Fruit fly (Drosophila melanogaster) whole organism, embryonic: ENCODE data around the gene Cpr78Cb.

ENCODE experiments used
- Bgb ChIP-seq: fragments of 200-800 bp; sonication (Bioruptor generic); IDR thresholded peaks from 2 replicates; pipeline ENCODE4 v1.3.6; 2022; ENCODE audit warnings: missing biosample characterization, missing genetic modification characterization; ENCODE audit not compliant: partially characterized antibody
- CG10267 ChIP-seq: fragments of 200-800 bp; sonication (Bioruptor generic); optimal IDR thresholded peaks from 2 replicates; lab custom pipeline; 2018; ENCODE audit warnings: missing biosample characterization, mild to moderate bottlenecking, missing genetic modification characterization, moderate library complexity
- CG11456 ChIP-seq: fragments of 200-800 bp; sonication (Bioruptor generic); IDR thresholded peaks from 3 replicates; pipeline ENCODE4 v1.3.6; 2022; ENCODE audit warnings: missing biosample characterization, missing genetic modification characterization
- CG11696 ChIP-seq: fragments of 200-800 bp; sonication (Bioruptor generic); IDR thresholded peaks from 2 replicates; pipeline ENCODE4 v1.3.6; 2022; ENCODE audit warnings: missing biosample characterization, missing genetic modification characterization
- CG11723 ChIP-seq: fragments of 200-800 bp; sonication (Bioruptor generic); optimal IDR thresholded peaks from 2 replicates; lab custom pipeline; 2017; ENCODE audit warnings: missing biosample characterization, mild to moderate bottlenecking, missing genetic modification characterization
- CG12942 ChIP-seq: fragments of 200-800 bp; sonication (Bioruptor generic); optimal IDR thresholded peaks from 3 replicates; lab custom pipeline; 2016; ENCODE audit warnings: missing biosample characterization, missing genetic modification characterization
- CG15514 ChIP-seq: fragments of 200-800 bp; sonication (Bioruptor generic); optimal IDR thresholded peaks from 3 replicates; lab custom pipeline; 2017; ENCODE audit warnings: missing biosample characterization, missing genetic modification characterization, mild to moderate bottlenecking, moderate library complexity, missing genetic modification reagents
- CG17186 ChIP-seq: fragments of 200-800 bp; sonication (Bioruptor generic); optimal IDR thresholded peaks from 3 replicates; lab custom pipeline; 2017; ENCODE audit warnings: missing biosample characterization, missing genetic modification reagents, missing genetic modification characterization
- CG34224 ChIP-seq: fragments of 200-800 bp; sonication (Bioruptor generic); IDR thresholded peaks from 3 replicates; pipeline ENCODE4 v1.3.6; 2022; ENCODE audit warnings: missing biosample characterization, missing genetic modification characterization; ENCODE audit not compliant: partially characterized antibody
- CG34422 ChIP-seq: fragments of 200-800 bp; sonication (Bioruptor generic); IDR thresholded peaks from 3 replicates; pipeline ENCODE4 v1.3.6; 2022; ENCODE audit warnings: missing biosample characterization, missing genetic modification characterization
- CG3847 ChIP-seq: fragments of 200-800 bp; sonication (Bioruptor generic); IDR thresholded peaks from 2 replicates; pipeline ENCODE4 v1.3.6; 2022; ENCODE audit warnings: missing biosample characterization, missing genetic modification characterization
- CG7987 ChIP-seq: fragments of 200-800 bp; sonication (Bioruptor generic); optimal IDR thresholded peaks from 2 replicates; lab custom pipeline; 2018; ENCODE audit warnings: missing biosample characterization, mild to moderate bottlenecking, missing genetic modification characterization, moderate library complexity
- CG8359 ChIP-seq: fragments of 200-800 bp; sonication (Bioruptor generic); optimal IDR thresholded peaks from 2 replicates; lab custom pipeline; 2017; ENCODE audit warnings: missing biosample characterization, mild to moderate bottlenecking, missing genetic modification characterization, borderline replicate concordance
- CHES-1-like ChIP-seq: fragments of 200-800 bp; sonication (Bioruptor generic); optimal IDR thresholded peaks from 2 replicates; lab custom pipeline; 2016; ENCODE audit warnings: missing biosample characterization, missing genetic modification characterization
- CTCF ChIP-seq: fragments of 200-800 bp; sonication (Bioruptor generic); optimal IDR thresholded peaks from 2 replicates; lab custom pipeline; 2017; ENCODE audit warnings: missing biosample characterization, mild to moderate bottlenecking, missing genetic modification characterization, moderate library complexity
- D19B ChIP-seq: fragments of 200-800 bp; sonication (Bioruptor generic); optimal IDR thresholded peaks from 2 replicates; lab custom pipeline; 2017; ENCODE audit warnings: missing biosample characterization, mild to moderate bottlenecking, missing genetic modification characterization
- Ets97D ChIP-seq: fragments of 200-800 bp; sonication (Bioruptor generic); optimal IDR thresholded peaks from 3 replicates; lab custom pipeline; 2016; ENCODE audit warnings: missing biosample characterization, missing genetic modification characterization
- Fer1 ChIP-seq: fragments of 200-800 bp; sonication (Bioruptor generic); optimal IDR thresholded peaks from 2 replicates; lab custom pipeline; 2017; ENCODE audit warnings: missing biosample characterization, mild to moderate bottlenecking, missing genetic modification characterization
- Fer2 ChIP-seq: fragments of 200-800 bp; sonication (Bioruptor generic); optimal IDR thresholded peaks from 2 replicates; lab custom pipeline; 2018; ENCODE audit warnings: missing biosample characterization, mild to moderate bottlenecking, missing genetic modification characterization, moderate library complexity
- H15 ChIP-seq: fragments of 200-800 bp; sonication (Bioruptor generic); IDR thresholded peaks from 3 replicates; pipeline ENCODE4 v1.3.6; 2022; ENCODE audit warnings: missing biosample characterization, missing genetic modification characterization
- Hey ChIP-seq: fragments of 200-800 bp; sonication (Bioruptor generic); optimal IDR thresholded peaks from 3 replicates; lab custom pipeline; 2018; ENCODE audit warnings: missing biosample characterization, mild to moderate bottlenecking, missing genetic modification characterization
- HmgZ ChIP-seq: fragments of 200-800 bp; sonication (Bioruptor generic); optimal IDR thresholded peaks from 2 replicates; lab custom pipeline; 2018; ENCODE audit warnings: missing biosample characterization, mild to moderate bottlenecking, missing genetic modification characterization
- Hmx ChIP-seq: fragments of 200-800 bp; sonication (Bioruptor generic); optimal IDR thresholded peaks from 2 replicates; lab custom pipeline; 2016; ENCODE audit warnings: missing biosample characterization, missing genetic modification characterization
- Kr ChIP-seq: fragments of 200-800 bp; sonication (Bioruptor generic); optimal IDR thresholded peaks from 2 replicates; lab custom pipeline; 2017; ENCODE audit warnings: missing biosample characterization, mild to moderate bottlenecking, missing genetic modification characterization
- MESR4 ChIP-seq: fragments of 200-800 bp; sonication (Bioruptor generic); optimal IDR thresholded peaks from 2 replicates; lab custom pipeline; 2018; ENCODE audit warnings: missing biosample characterization, mild to moderate bottlenecking, missing genetic modification characterization, moderate library complexity
- Rfx ChIP-seq: fragments of 200-800 bp; sonication (Bioruptor generic); IDR thresholded peaks from 2 replicates; pipeline ENCODE4 v1.3.6; 2022; ENCODE audit warnings: missing biosample characterization, missing genetic modification characterization
- Scr ChIP-seq: fragments of 200-800 bp; sonication (Bioruptor generic); IDR thresholded peaks from 2 replicates; pipeline ENCODE4 v1.3.6; 2022; ENCODE audit warnings: missing biosample characterization, missing genetic modification characterization; ENCODE audit not compliant: partially characterized antibody
- Sry-δ ChIP-seq: fragments of 200-800 bp; sonication (Bioruptor generic); optimal IDR thresholded peaks from 2 replicates; lab custom pipeline; 2016; ENCODE audit warnings: missing biosample characterization, missing genetic modification characterization
- Ssrp ChIP-seq: fragments of 200-800 bp; sonication (Bioruptor generic); optimal IDR thresholded peaks from 2 replicates; lab custom pipeline; 2018; ENCODE audit warnings: missing biosample characterization, mild to moderate bottlenecking, missing genetic modification characterization, moderate library complexity
- Stat92E ChIP-seq, 3 experiments: fragments of >200 bp in 2 of 3; fragments of 200-800 bp in 1 of 3; sonication (Bioruptor generic) in 1 of 3; optimal IDR thresholded peaks; 2 replicates each; lab custom pipeline; 2017 to 2019; ENCODE audit warnings: missing biosample characterization in 3 of 3, missing genetic modification characterization in 3 of 3, mild to moderate bottlenecking in 1 of 3, moderate library complexity in 1 of 3
- Usf ChIP-seq: fragments of 200-800 bp; sonication (Bioruptor generic); optimal IDR thresholded peaks from 2 replicates; lab custom pipeline; 2017; ENCODE audit warnings: missing genotype, missing biosample characterization, missing genetic modification characterization
- ato ChIP-seq: fragments of 200-800 bp; sonication (Bioruptor generic); IDR thresholded peaks from 2 replicates; pipeline ENCODE4 v1.3.6; 2022; ENCODE audit warnings: missing biosample characterization, missing genetic modification characterization; ENCODE audit not compliant: partially characterized antibody
- bbx ChIP-seq: fragments of 200-800 bp; sonication (Bioruptor generic); IDR thresholded peaks from 2 replicates; pipeline ENCODE4 v1.3.6; 2022; ENCODE audit warnings: missing biosample characterization, missing genetic modification characterization; ENCODE audit not compliant: partially characterized antibody
- da ChIP-seq: fragments of 200-800 bp; sonication (Bioruptor generic); optimal IDR thresholded peaks from 2 replicates; lab custom pipeline; 2016; ENCODE audit warnings: missing biosample characterization, missing genetic modification characterization
- dmrt99B ChIP-seq: fragments of 200-800 bp; sonication (Bioruptor generic); optimal IDR thresholded peaks from 2 replicates; lab custom pipeline; 2018; ENCODE audit warnings: missing biosample characterization, mild to moderate bottlenecking, missing genetic modification characterization, moderate library complexity
- fd96Cb ChIP-seq: fragments of 200-800 bp; sonication (Bioruptor generic); optimal IDR thresholded peaks from 2 replicates; lab custom pipeline; 2018; ENCODE audit warnings: missing biosample characterization, mild to moderate bottlenecking, missing genetic modification characterization, moderate library complexity
- gem ChIP-seq: fragments of 200-800 bp; sonication (Bioruptor generic); optimal IDR thresholded peaks from 2 replicates; lab custom pipeline; 2019; ENCODE audit warnings: missing biosample characterization, mild to moderate bottlenecking, missing genetic modification characterization, moderate library complexity
- gfzf ChIP-seq: fragments of 200-800 bp; sonication (Bioruptor generic); optimal IDR thresholded peaks from 2 replicates; lab custom pipeline; 2016; ENCODE audit warnings: missing biosample characterization, mild to moderate bottlenecking, missing genetic modification characterization, moderate library complexity
- her ChIP-seq: fragments of 200-800 bp; sonication (Bioruptor generic); optimal IDR thresholded peaks from 2 replicates; lab custom pipeline; 2016; ENCODE audit warnings: missing biosample characterization, missing genetic modification characterization
- hkb ChIP-seq, 2 experiments: fragments of 200-800 bp in 1 of 2; fragments of >200 bp in 1 of 2; sonication (Bioruptor generic) in 1 of 2; IDR thresholded peaks in 1 of 2; optimal IDR thresholded peaks in 1 of 2; 2 replicates each; pipeline versions ENCODE4 v1.3.6 to Lab custom; 2017 to 2022; ENCODE audit warnings: missing biosample characterization in 1 of 2, missing genetic modification characterization in 1 of 2
- jumu ChIP-seq: fragments of 200-800 bp; sonication (Bioruptor generic); optimal IDR thresholded peaks from 3 replicates; lab custom pipeline; 2016; ENCODE audit warnings: missing biosample characterization, missing genetic modification characterization
- nerfin-1 ChIP-seq: fragments of 200-800 bp; sonication (Bioruptor generic); optimal IDR thresholded peaks from 3 replicates; lab custom pipeline; 2019; ENCODE audit warnings: missing biosample characterization, mild to moderate bottlenecking, missing genetic modification characterization, moderate library complexity
- p53 ChIP-seq: fragments of 200-800 bp; sonication (Bioruptor generic); optimal IDR thresholded peaks from 2 replicates; lab custom pipeline; 2016; ENCODE audit warnings: missing biosample characterization, missing genetic modification characterization
- sens ChIP-seq: fragments of 200-800 bp; sonication (Bioruptor generic); peaks from one replicate; lab custom pipeline; 2016; ENCODE audit warnings: missing biosample characterization, missing genetic modification characterization
- sisA ChIP-seq: fragments of 200-800 bp; sonication (Bioruptor generic); IDR thresholded peaks from 2 replicates; pipeline ENCODE4 v1.3.6; 2022; ENCODE audit warnings: missing biosample characterization, missing genetic modification characterization
- sob ChIP-seq: fragments of 200-800 bp; sonication (Bioruptor generic); IDR thresholded peaks from 2 replicates; pipeline ENCODE4 v1.3.6; 2022; ENCODE audit warnings: missing biosample characterization, missing genetic modification characterization
- stwl ChIP-seq: fragments of 200-800 bp; sonication (Bioruptor generic); optimal IDR thresholded peaks from 3 replicates; lab custom pipeline; 2018; ENCODE audit warnings: missing biosample characterization, mild to moderate bottlenecking, missing genetic modification characterization, moderate library complexity
- wdn ChIP-seq: fragments of 200-800 bp; sonication (Bioruptor generic); IDR thresholded peaks from 2 replicates; pipeline ENCODE4 v1.3.6; 2022; ENCODE audit warnings: missing biosample characterization, missing genetic modification characterization

Gene Cpr78Cb

dm6 chr3L:21343254-21344083 lies 49.2 kb downstream of the Cpr78Cb start, which contains the start of the genes Tbc1d8-9 and CG32436 (continued):
- TF ChIP-seq CG8359 (GFP tag; lab: Kevin White, UChicago) (no peak), CHES-1-like (peak; percentile 47), Usf (no peak), dmrt99B (no peak), CG11723 (GFP tag; lab: Kevin White, UChicago) (no peak), Kr (GFP tag; lab: Kevin White, UChicago) (no peak), CG3847 (GFP tag; lab: Robert Waterston, UW) (peak; percentile 23; the same call in 1 of the 2 replicates), Hmx (GFP tag; lab: Kevin White, UChicago) (no peak), Rfx (no peak), wdn (GFP tag; lab: Robert Waterston, UW) (no peak), Hey (no peak), CG34422 (GFP tag; lab: Robert Waterston, UW) (peak; percentile 36; the same call in 1 of the 3 replicates), D19B (GFP tag; lab: Kevin White, UChicago) (no peak), gfzf (peak; percentile 93), CG34224 (GFP tag; lab: Robert Waterston, UW) (0 out of 3 replicates have a peak, but pooled peaks have one; percentile 13), Fer1 (GFP tag; lab: Kevin White, UChicago) (peak; percentile 12), CG10267 (tag; lab: Kevin White, UChicago) (peak; percentile 24), CG7987 (GFP tag; lab: Kevin White, UChicago) (no peak), her (no peak), nerfin-1 (tag; lab: Kevin White, UChicago) (peak; percentile 84), MESR4 (GFP tag; lab: Kevin White, UChicago) (peak; percentile 90), CG17186 (GFP tag; lab: Kevin White, UChicago) (peak; percentile 95), Scr (no peak), Bgb (GFP tag; lab: Robert Waterston, UW) (peak; percentile 47; the same call in 1 of the 2 replicates), CTCF (peak; percentile 15), hkb (optimal IDR thresholded peaks at IDR 0.05; lab: Kevin White, UChicago) (no peak), hkb (GFP tag; IDR thresholded peaks at IDR 0.05; lab: Robert Waterston, UW) (no peak), Fer2 (tag; lab: Kevin White, UChicago) (no peak), Stat92E (GFP tag; optimal IDR thresholded peaks at IDR 0.05; lab: Kevin White, UChicago) (peak in 1 of 3 experiments; percentile 10), jumu (GFP tag; lab: Kevin White, UChicago) (no peak), sisA (no peak), CG11696 (no peak), H15 (no peak), p53 (GFP tag; lab: Kevin White, UChicago) (peak; percentile 8), Sry-δ (GFP tag; lab: Kevin White, UChicago) (peak; percentile 51), stwl (tag; lab: Kevin White, UChicago) (peak; percentile 89), Ssrp (tag; lab: Kevin White, UChicago) (no peak), da (GFP tag; lab: Kevin White, UChicago) (no peak), sob (GFP tag; lab: Robert Waterston, UW) (no peak), HmgZ (tag; lab: Kevin White, UChicago) (peak; percentile 40), CG12942 (GFP tag; lab: Kevin White, UChicago) (no peak), ato (GFP tag; lab: Robert Waterston, UW) (peak; percentile 19; the same call in 1 of the 2 replicates), CG15514 (GFP tag; lab: Kevin White, UChicago) (peak; percentile 92), sens (peak; percentile 42), Ets97D (GFP tag; lab: Kevin White, UChicago) (peak; percentile 56), CG11456 (GFP tag; lab: Robert Waterston, UW) (no peak), gem (no peak), fd96Cb (no peak), bbx (peak; percentile 46; the same call in 1 of the 2 replicates)
